Worm (Caenorhabditis elegans) whole organism, L2 larva: ENCODE measurements around the gene T14A8.2.
A peak's percentile ranks its signal among the peaks of the same experiment; 100 is the strongest.

Source experiments
- C34F6.9 ChIP-seq: fragments of 150-350 bp; optimal IDR thresholded peaks from 2 replicates; lab custom pipeline; 2014; ENCODE audit warnings: missing biosample characterization, missing genetic modification characterization
- F13H6.1 ChIP-seq: sonication (generic microtip); optimal IDR thresholded peaks from 2 replicates; lab custom pipeline; 2016; ENCODE audit warnings: missing genetic modification characterization, missing compliant biosample characterization
- R02D3.7 ChIP-seq: fragments of 150-350 bp; optimal IDR thresholded peaks from 2 replicates; lab custom pipeline; 2014; ENCODE audit warnings: missing biosample characterization, missing genetic modification characterization
- Y55F3AM.14 ChIP-seq: fragments of 200-800 bp; sonication (Bioruptor generic); optimal IDR thresholded peaks from 2 replicates; lab custom pipeline; 2018; ENCODE audit warnings: mild to moderate bottlenecking, missing genetic modification characterization, missing compliant biosample characterization
- ZK546.5 ChIP-seq: sonication (generic microtip); optimal IDR thresholded peaks from 2 replicates; lab custom pipeline; 2017; ENCODE audit warnings: missing biosample characterization, missing genetic modification characterization
- alr-1 ChIP-seq: fragments of 150-350 bp; optimal IDR thresholded peaks from 2 replicates; lab custom pipeline; 2014; ENCODE audit warnings: missing biosample characterization, missing genetic modification characterization
- aly-2 ChIP-seq: fragments of 150-350 bp; optimal IDR thresholded peaks from 2 replicates; lab custom pipeline; 2014; ENCODE audit warnings: missing biosample characterization, missing genetic modification characterization
- ama-1 ChIP-seq: fragments of 150-350 bp; optimal IDR thresholded peaks from 2 replicates; lab custom pipeline; 2018; ENCODE audit warnings: inconsistent platforms
- blmp-1 ChIP-seq: sonication (generic microtip); optimal IDR thresholded peaks from 2 replicates; lab custom pipeline; 2017; ENCODE audit warnings: missing genetic modification characterization, mild to moderate bottlenecking, missing compliant biosample characterization, antibody characterized with exemption, moderate library complexity; ENCODE audit not compliant: insufficient read depth
- ceh-16 ChIP-seq: fragments of 150-350 bp; optimal IDR thresholded peaks from 2 replicates; lab custom pipeline; 2014; ENCODE audit warnings: missing biosample characterization, missing genetic modification characterization
- ceh-82 ChIP-seq: fragments of 150-350 bp; optimal IDR thresholded peaks from 2 replicates; lab custom pipeline; 2014; ENCODE audit warnings: missing biosample characterization, missing genetic modification characterization
- crh-2 ChIP-seq: sonication (generic microtip); optimal IDR thresholded peaks from 2 replicates; lab custom pipeline; 2017; ENCODE audit warnings: missing biosample characterization, missing genetic modification characterization
- dmd-4 ChIP-seq: sonication (generic microtip); optimal IDR thresholded peaks from 2 replicates; lab custom pipeline; 2017; ENCODE audit warnings: missing biosample characterization, missing genetic modification characterization
- egl-27 ChIP-seq: sonication (generic microtip); optimal IDR thresholded peaks from 3 replicates; lab custom pipeline; 2017; ENCODE audit warnings: missing biosample characterization, missing genetic modification reagents, missing genetic modification characterization
- elt-1 ChIP-seq: fragments of 150-350 bp; optimal IDR thresholded peaks from 2 replicates; lab custom pipeline; 2014; ENCODE audit warnings: missing biosample characterization, missing genetic modification characterization
- elt-3 ChIP-seq: sonication (generic microtip); optimal IDR thresholded peaks from 2 replicates; lab custom pipeline; 2017; ENCODE audit warnings: missing biosample characterization, missing genetic modification characterization
- fos-1 ChIP-seq: fragments of 150-350 bp; optimal IDR thresholded peaks from 2 replicates; lab custom pipeline; 2014; ENCODE audit warnings: missing biosample characterization, missing genetic modification characterization
- gmeb-1 ChIP-seq: fragments of 150-350 bp; optimal IDR thresholded peaks from 2 replicates; lab custom pipeline; 2014; ENCODE audit warnings: missing biosample characterization, missing genetic modification characterization
- lin-11 ChIP-seq: fragments of 150-350 bp; sonication (generic microtip); optimal IDR thresholded peaks from 2 replicates; lab custom pipeline; 2014; ENCODE audit warnings: missing biosample characterization, missing genetic modification characterization, inconsistent platforms, mixed read lengths
- lin-13 ChIP-seq: fragments of 150-350 bp; optimal IDR thresholded peaks from 2 replicates; lab custom pipeline; 2014; ENCODE audit warnings: missing biosample characterization, missing genetic modification reagents, missing genetic modification characterization
- lin-39 ChIP-seq: fragments of 150-350 bp; optimal IDR thresholded peaks from 2 replicates; lab custom pipeline; 2014; ENCODE audit warnings: missing biosample characterization, missing genetic modification reagents, missing genetic modification characterization
- lsy-2 ChIP-seq, 2 experiments: fragments of 150-350 bp in 1 of 2; sonication (generic microtip) in 1 of 2; optimal IDR thresholded peaks; 2 replicates each; lab custom pipeline; 2014 to 2017; ENCODE audit warnings: missing biosample characterization in 2 of 2, missing genetic modification characterization in 2 of 2
- mab-5 ChIP-seq: fragments of 150-350 bp; optimal IDR thresholded peaks from 2 replicates; lab custom pipeline; 2014; ENCODE audit warnings: missing biosample characterization, missing genetic modification characterization
- mbf-1 ChIP-seq: sonication (generic microtip); optimal IDR thresholded peaks from 2 replicates; lab custom pipeline; 2017; ENCODE audit warnings: missing biosample characterization, missing genetic modification characterization
- mdl-1 ChIP-seq, 2 experiments: fragments of 150-350 bp in 1 of 2; sonication (generic microtip) in 1 of 2; optimal IDR thresholded peaks; 2 replicates each; lab custom pipeline; 2017; ENCODE audit warnings: missing biosample characterization in 2 of 2, missing genetic modification characterization in 2 of 2
- nhr-10 ChIP-seq: sonication (generic microtip); optimal IDR thresholded peaks from 2 replicates; lab custom pipeline; 2017; ENCODE audit warnings: missing biosample characterization, missing genetic modification characterization
- nhr-11 ChIP-seq: fragments of 150-350 bp; optimal IDR thresholded peaks from 2 replicates; lab custom pipeline; 2014; ENCODE audit warnings: missing biosample characterization, missing genetic modification characterization
- nhr-12 ChIP-seq: fragments of 150-350 bp; optimal IDR thresholded peaks from 2 replicates; lab custom pipeline; 2014; ENCODE audit warnings: missing biosample characterization, missing genetic modification characterization
- nhr-129 ChIP-seq: fragments of 150-350 bp; optimal IDR thresholded peaks from 2 replicates; lab custom pipeline; 2014; ENCODE audit warnings: missing biosample characterization, missing genetic modification characterization
- nhr-21 ChIP-seq: fragments of 150-350 bp; optimal IDR thresholded peaks from 2 replicates; lab custom pipeline; 2014; ENCODE audit warnings: missing biosample characterization, missing genetic modification characterization
- nhr-23 ChIP-seq: fragments of 150-350 bp; optimal IDR thresholded peaks from 2 replicates; lab custom pipeline; 2014; ENCODE audit warnings: missing biosample characterization, missing genetic modification reagents, missing genetic modification characterization
- nhr-237 ChIP-seq: fragments of 150-350 bp; optimal IDR thresholded peaks from 2 replicates; lab custom pipeline; 2014; ENCODE audit warnings: missing biosample characterization, missing genetic modification characterization
- nhr-25 ChIP-seq: fragments of 150-350 bp; sonication (generic microtip); optimal IDR thresholded peaks from 3 replicates; lab custom pipeline; 2014; ENCODE audit warnings: missing biosample characterization, missing genetic modification characterization
- nhr-6 ChIP-seq: fragments of 150-350 bp; optimal IDR thresholded peaks from 2 replicates; lab custom pipeline; 2014; ENCODE audit warnings: missing biosample characterization, missing genetic modification characterization
- nhr-77 ChIP-seq: fragments of 150-350 bp; optimal IDR thresholded peaks from 2 replicates; lab custom pipeline; 2014; ENCODE audit warnings: missing biosample characterization, missing genetic modification characterization
- peb-1 ChIP-seq: fragments of 150-350 bp; optimal IDR thresholded peaks from 2 replicates; lab custom pipeline; 2014; ENCODE audit warnings: missing biosample characterization, missing genetic modification characterization
- sem-4 ChIP-seq: fragments of 150-350 bp; optimal IDR thresholded peaks from 2 replicates; lab custom pipeline; 2014; ENCODE audit warnings: missing biosample characterization, missing genetic modification reagents, missing genetic modification characterization
- skn-1 ChIP-seq: sonication (generic microtip); optimal IDR thresholded peaks from 2 replicates; lab custom pipeline; 2017; ENCODE audit warnings: missing biosample characterization, missing genetic modification characterization
- sma-3 ChIP-seq: sonication (generic microtip); optimal IDR thresholded peaks from 2 replicates; lab custom pipeline; 2016; ENCODE audit warnings: missing genetic modification reagents, missing genetic modification characterization, missing compliant biosample characterization
- sma-9 ChIP-seq, 2 experiments: fragments of 150-350 bp in 1 of 2; sonication (generic microtip) in 1 of 2; optimal IDR thresholded peaks; 2 replicates each; lab custom pipeline; 2014 to 2016; ENCODE audit warnings: missing genetic modification characterization in 2 of 2, mild to moderate bottlenecking in 1 of 2, missing biosample characterization in 1 of 2, missing compliant biosample characterization in 1 of 2, missing genetic modification reagents in 1 of 2, moderate library complexity in 1 of 2
- snpc-4 ChIP-seq: fragments of 150-350 bp; optimal IDR thresholded peaks from 2 replicates; lab custom pipeline; 2014; ENCODE audit warnings: missing biosample characterization, missing genetic modification characterization
- unc-39 ChIP-seq: fragments of 150-350 bp; optimal IDR thresholded peaks from 2 replicates; lab custom pipeline; 2014; ENCODE audit warnings: missing biosample characterization, missing genetic modification characterization
- unc-55 ChIP-seq: fragments of 150-350 bp; sonication (generic microtip); optimal IDR thresholded peaks from 3 replicates; lab custom pipeline; 2014; ENCODE audit warnings: missing biosample characterization, missing genetic modification reagents, missing genetic modification characterization
- unc-62 ChIP-seq: fragments of 150-350 bp; optimal IDR thresholded peaks from 2 replicates; lab custom pipeline; 2014; ENCODE audit warnings: missing biosample characterization, missing genetic modification reagents, missing genetic modification characterization
- zag-1 ChIP-seq: fragments of 150-350 bp; optimal IDR thresholded peaks from 2 replicates; lab custom pipeline; 2014; ENCODE audit warnings: missing biosample characterization, missing genetic modification characterization
- ztf-1 ChIP-seq: fragments of 200-800 bp; sonication (Bioruptor generic); conservative IDR thresholded peaks from 2 replicates; pipeline ENCODE4 v1.3.6; 2022; ENCODE audit warnings: missing genetic modification characterization, missing compliant biosample characterization
- ztf-11 ChIP-seq: sonication (generic microtip); optimal IDR thresholded peaks from 2 replicates; lab custom pipeline; 2017; ENCODE audit warnings: missing biosample characterization, missing genetic modification characterization
- ztf-4 ChIP-seq: fragments of 150-350 bp; optimal IDR thresholded peaks from 2 replicates; lab custom pipeline; 2014; ENCODE audit warnings: missing biosample characterization, missing genetic modification characterization

Gene T14A8.2

ce11 chrIV:7849235-7849634 lies 26.8 kb upstream of the T14A8.2 start:
- TF ChIP-seq nhr-12 (tag; lab: Kevin White, UChicago) (no peak), fos-1 (tag; lab: Kevin White, UChicago) (no peak), ceh-82 (tag; lab: Kevin White, UChicago) (no peak), lin-13 (GFP tag; lab: Kevin White, UChicago) (no peak), ztf-1 (GFP tag; lab: Robert Waterston, UW) (no peak), mdl-1 (tag; optimal IDR thresholded peaks at IDR 0.05; lab: Kevin White, UChicago) (no peak), nhr-77 (no peak), alr-1 (no peak), nhr-23 (tag; lab: Kevin White, UChicago) (no peak), nhr-10 (no peak), mbf-1 (no peak)

- TF ChIP-seq unc-55 (peak; percentile 14), mdl-1 (tag; optimal IDR thresholded peaks at IDR 0.05; lab: Kevin White, UChicago) (no peak)
Measured at ce11 chrIV:7846386-7846785, 24.0 kb upstream of the T14A8.2 start, which contains the start of gene C06A6.2. C06A6.2 (plus strand) TSS chrIV:7846622.

- peak; percentile 85 for TF ChIP-seq C34F6.9 (tag; lab: Kevin White, UChicago)
- TF ChIP-seq unc-39 (tag; lab: Kevin White, UChicago), result no peak
- peak; percentile 84 for TF ChIP-seq zag-1 (tag; lab: Kevin White, UChicago)
- peak; percentile 21 for TF ChIP-seq unc-55
- TF ChIP-seq nhr-10, result no peak
- TF ChIP-seq nhr-23 (tag; lab: Kevin White, UChicago), result peak; percentile 6
- TF ChIP-seq snpc-4, result no peak
- TF ChIP-seq blmp-1 (tag; lab: Kevin White, UChicago), result peak; percentile 46
- TF ChIP-seq mab-5, result no peak
- no peak for TF ChIP-seq alr-1
- TF ChIP-seq nhr-6 (tag; lab: Kevin White, UChicago), result no peak
- no peak for TF ChIP-seq mbf-1
- TF ChIP-seq fos-1 (tag; lab: Kevin White, UChicago), result peak; percentile 66
- TF ChIP-seq crh-2 (tag; lab: Kevin White, UChicago), result peak; percentile 63
- TF ChIP-seq mdl-1 (tag; optimal IDR thresholded peaks at IDR 0.05; lab: Kevin White, UChicago), result peak in 1 of 2 experiments; percentile 65
- TF ChIP-seq lsy-2 (tag; optimal IDR thresholded peaks at IDR 0.05; lab: Kevin White, UChicago), result peak; percentile 34 to 65
- TF ChIP-seq lin-39, result peak; percentile 32
- no peak for TF ChIP-seq aly-2 (tag; lab: Kevin White, UChicago)
- TF ChIP-seq skn-1 (tag; lab: Kevin White, UChicago), result no peak
- TF ChIP-seq unc-62, result no peak
- no peak for TF ChIP-seq ztf-11 (tag; lab: Kevin White, UChicago)
- peak; percentile 74 for TF ChIP-seq sma-3
- TF ChIP-seq nhr-25, result peak; percentile 80
- TF ChIP-seq Y55F3AM.14 (GFP tag; lab: Kevin White, UChicago), result peak; percentile 76
- TF ChIP-seq peb-1 (tag; lab: Kevin White, UChicago), result no peak
- peak; percentile 49 for TF ChIP-seq nhr-21 (tag; lab: Kevin White, UChicago)
- no peak for TF ChIP-seq elt-3 (tag; lab: Kevin White, UChicago)
- TF ChIP-seq nhr-11 (tag; lab: Kevin White, UChicago), result no peak
- no peak for TF ChIP-seq ama-1 (lab: Kevin White, UChicago)
- TF ChIP-seq nhr-237 (tag; lab: Kevin White, UChicago), result no peak
- no peak for TF ChIP-seq elt-1
- TF ChIP-seq lin-13 (GFP tag; lab: Kevin White, UChicago), result peak; percentile 49
- peak; percentile 80 for TF ChIP-seq nhr-129
- no peak for TF ChIP-seq gmeb-1 (tag; lab: Kevin White, UChicago)
- peak; percentile 17 for TF ChIP-seq ztf-4 (tag; lab: Kevin White, UChicago)
- no peak for TF ChIP-seq nhr-77
- TF ChIP-seq ceh-82 (tag; lab: Kevin White, UChicago), result no peak
- no peak for TF ChIP-seq nhr-12 (tag; lab: Kevin White, UChicago)
- no peak for TF ChIP-seq dmd-4 (tag; lab: Kevin White, UChicago)
- no peak for TF ChIP-seq egl-27 (tag; lab: Kevin White, UChicago)
- peak; percentile 29 for TF ChIP-seq lin-11
- no peak for TF ChIP-seq R02D3.7
- TF ChIP-seq sem-4 (tag; lab: Kevin White, UChicago), result peak; percentile 15
- no peak for TF ChIP-seq ztf-1 (GFP tag; lab: Robert Waterston, UW)
- TF ChIP-seq ZK546.5, result no peak
- TF ChIP-seq F13H6.1 (tag; lab: Kevin White, UChicago), result peak; percentile 91
- peak; percentile 77 for TF ChIP-seq sma-9 (GFP tag; optimal IDR thresholded peaks at IDR 0.05; lab: Kevin White, UChicago)
- no peak for TF ChIP-seq sma-9 (tag; optimal IDR thresholded peaks at IDR 0.05; lab: Kevin White, UChicago)
- no peak for TF ChIP-seq ceh-16 (tag; lab: Kevin White, UChicago)
Measured at ce11 chrIV:7845585-7845984, 23.2 kb upstream of the T14A8.2 start.
